Fruit fly (Drosophila melanogaster): ENCODE results near the gene CG2924.

Gene CG2924

DNA sequence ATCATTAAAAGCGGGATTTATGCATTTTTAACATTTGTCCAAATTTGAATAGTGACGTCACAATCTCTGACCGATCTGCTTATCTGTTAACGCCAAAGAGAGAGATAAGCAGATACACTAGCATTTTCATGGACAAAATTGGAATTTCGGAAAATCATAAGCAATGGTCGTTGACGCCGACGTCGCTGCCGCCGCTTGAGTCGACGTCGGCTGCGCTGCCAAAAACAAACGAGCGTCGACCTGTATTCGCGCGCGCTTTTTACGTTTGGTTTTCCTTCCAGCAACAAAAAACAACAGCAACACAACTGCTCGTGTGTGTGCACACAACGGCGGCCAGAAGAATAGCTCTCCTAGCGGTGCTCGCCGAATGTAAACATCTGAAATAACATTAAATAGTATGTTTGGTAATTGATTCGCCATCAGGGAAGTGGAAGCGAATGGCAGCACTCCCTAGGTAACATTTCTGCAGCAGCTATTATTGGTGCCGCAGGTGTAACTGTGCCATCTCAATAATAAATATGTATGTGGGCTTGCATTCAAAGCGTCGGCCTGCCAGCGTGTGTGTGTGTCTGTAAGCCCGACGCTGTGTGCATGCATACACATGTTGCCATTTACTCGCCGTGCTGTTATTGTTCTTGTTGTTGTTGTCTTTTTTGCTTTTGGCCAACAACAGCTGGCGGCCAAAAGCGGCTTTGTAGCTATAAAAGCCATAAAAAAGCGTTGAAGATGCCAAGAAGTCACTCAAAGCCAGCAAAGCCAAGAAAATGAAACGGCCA lies 29.9 kb upstream of the CG2924 start (continued):
- peak; percentile 83 for TF ChIP-seq CG31365 (tag; optimal IDR thresholded peaks at IDR 0.05)
- peak in 1 of 2 experiments; percentile 84 for TF ChIP-seq Hr78 (GFP tag; optimal IDR thresholded peaks at IDR 0.05)
- TF ChIP-seq sqz (GFP tag; optimal IDR thresholded peaks at IDR 0.05) = peak; percentile 85
- peak; percentile 59 for TF ChIP-seq CG15696 (tag; optimal IDR thresholded peaks at IDR 0.05)
- peak; percentile 97 for TF ChIP-seq gem (tag; optimal IDR thresholded peaks at IDR 0.05)
- peak; percentile 95 for TF ChIP-seq HHEX (GFP tag; optimal IDR thresholded peaks at IDR 0.05)
- no peak for TF ChIP-seq luna (GFP tag; optimal IDR thresholded peaks at IDR 0.05)
- peak; percentile 90 for TF ChIP-seq CG30403 (GFP tag; optimal IDR thresholded peaks at IDR 0.05)
- TF ChIP-seq ttk (GFP tag; IDR thresholded peaks at IDR 0.05) = peak; percentile 97
- TF ChIP-seq Chrac-16 (GFP tag; optimal IDR thresholded peaks at IDR 0.05) = peak; percentile 88
- no peak for TF ChIP-seq lov (optimal IDR thresholded peaks at IDR 0.05)
- peak; percentile 96 for TF ChIP-seq lov (GFP tag; IDR thresholded peaks at IDR 0.05)
- TF ChIP-seq CG16813 (GFP tag; IDR thresholded peaks at IDR 0.05; ENCODE audit: partially characterized antibody) = no peak
- TF ChIP-seq dm (GFP tag; optimal IDR thresholded peaks at IDR 0.05) = peak; percentile 86
- peak; percentile 94 for TF ChIP-seq gcm (GFP tag; optimal IDR thresholded peaks at IDR 0.05)
- peak; percentile 93 for TF ChIP-seq lilli (GFP tag; optimal IDR thresholded peaks at IDR 0.05)
- TF ChIP-seq dysf (GFP tag; IDR thresholded peaks at IDR 0.05) = peak; percentile 97
- peak; percentile 99 for TF ChIP-seq Awh (GFP tag; IDR thresholded peaks at IDR 0.05)
- peak; percentile 92 for TF ChIP-seq Meics (GFP tag; optimal IDR thresholded peaks at IDR 0.05)
- TF ChIP-seq CG15269 (tag; optimal IDR thresholded peaks at IDR 0.05) = peak; percentile 97
- TF ChIP-seq CG8388 (GFP tag; optimal IDR thresholded peaks at IDR 0.05) = peak; percentile 94
- peak; percentile 53 for TF ChIP-seq MESR4 (GFP tag; optimal IDR thresholded peaks at IDR 0.05)
- peak; percentile 96 for TF ChIP-seq CG3847 (GFP tag; IDR thresholded peaks at IDR 0.05)
- peak; percentile 73 for TF ChIP-seq en (GFP tag; optimal IDR thresholded peaks at IDR 0.05)
- TF ChIP-seq CG6689 (GFP tag; IDR thresholded peaks at IDR 0.05) = peak; percentile 97
- peak; percentile 96 for TF ChIP-seq dimm (GFP tag; IDR thresholded peaks at IDR 0.05)
- peak; percentile 98 for TF ChIP-seq Aef1 (GFP tag; IDR thresholded peaks at IDR 0.05)
- TF ChIP-seq fd3F (GFP tag; optimal IDR thresholded peaks at IDR 0.05) = peak; percentile 94
- peak; percentile 99 for TF ChIP-seq sens (GFP tag)
- TF ChIP-seq CG14710 (tag; optimal IDR thresholded peaks at IDR 0.05) = peak; percentile 81
- TF ChIP-seq CG17328 (GFP tag; IDR thresholded peaks at IDR 0.05) = peak; percentile 98
- peak; percentile 95 for TF ChIP-seq NFAT (GFP tag; IDR thresholded peaks at IDR 0.05)
- peak; percentile 11 for TF ChIP-seq CG7271 (tag; optimal IDR thresholded peaks at IDR 0.05)
- TF ChIP-seq Sry-β (GFP tag; optimal IDR thresholded peaks at IDR 0.05) = peak; percentile 69
- peak; percentile 89 for TF ChIP-seq CG7357 (GFP tag; IDR thresholded peaks at IDR 0.05)
- peak; percentile 98 for TF ChIP-seq CG1603 (tag; optimal IDR thresholded peaks at IDR 0.05)
- TF ChIP-seq crol (GFP tag; IDR thresholded peaks at IDR 0.05) = peak; percentile 70
- peak; percentile 71 for TF ChIP-seq repo (GFP tag; optimal IDR thresholded peaks at IDR 0.05)
- no peak for TF ChIP-seq h (optimal IDR thresholded peaks at IDR 0.05)
- TF ChIP-seq ab (GFP tag; optimal IDR thresholded peaks at IDR 0.05) = peak; percentile 74
- peak; percentile 92 for TF ChIP-seq phol (tag; optimal IDR thresholded peaks at IDR 0.05)
- peak; percentile 91 for TF ChIP-seq CG9609 (GFP tag; optimal IDR thresholded peaks at IDR 0.05)
- peak; percentile 90 for TF ChIP-seq CG1602 (GFP tag; optimal IDR thresholded peaks at IDR 0.05)
- TF ChIP-seq CG3407 (GFP tag; optimal IDR thresholded peaks at IDR 0.05) = peak; percentile 95
- TF ChIP-seq CG11456 (GFP tag; IDR thresholded peaks at IDR 0.05) = peak; percentile 97
- peak; percentile 70 for TF ChIP-seq sima (GFP tag; optimal IDR thresholded peaks at IDR 0.05)
- TF ChIP-seq Atf6 (GFP tag; IDR thresholded peaks at IDR 0.05) = peak; percentile 95
- peak; percentile 27 for TF ChIP-seq CG34376 (GFP tag; optimal IDR thresholded peaks at IDR 0.05)
- peak; percentile 84 for TF ChIP-seq CG10147 (GFP tag; optimal IDR thresholded peaks at IDR 0.05)
- TF ChIP-seq Hmx (GFP tag; optimal IDR thresholded peaks at IDR 0.05) = peak; percentile 60

Data from whole organism, embryonic.